Fruit fly (Drosophila melanogaster) whole organism, prepupa: Measurements from ENCODE around the gene lds.

Experiments
- Blimp-1 ChIP-seq: fragments of 200-800 bp; sonication (Bioruptor generic); optimal IDR thresholded peaks from 3 replicates; lab custom pipeline; 2017; ENCODE audit warnings: missing biosample characterization, missing genetic modification characterization, mild to moderate bottlenecking, moderate library complexity, missing genetic modification reagents
- CG10669 ChIP-seq: fragments of 200-800 bp; sonication (Bioruptor generic); optimal IDR thresholded peaks from 3 replicates; lab custom pipeline; 2018; ENCODE audit warnings: missing biosample characterization, mild to moderate bottlenecking, missing genetic modification characterization, moderate library complexity
- CG11762 ChIP-seq: fragments of 200-800 bp; sonication (Bioruptor generic); optimal IDR thresholded peaks from 3 replicates; lab custom pipeline; 2016; ENCODE audit warnings: missing biosample characterization, missing genetic modification characterization; ENCODE audit not compliant: insufficient read depth
- CG11902 ChIP-seq: fragments of 200-800 bp; sonication (Bioruptor generic); optimal IDR thresholded peaks from 3 replicates; lab custom pipeline; 2016; ENCODE audit warnings: missing biosample characterization, missing genetic modification characterization
- CG15336 ChIP-seq: fragments of 200-800 bp; sonication (Bioruptor generic); IDR thresholded peaks from 2 replicates; pipeline ENCODE4 v1.3.6; 2022; ENCODE audit warnings: missing biosample characterization, missing genetic modification characterization
- CG1621 ChIP-seq: fragments of 200-800 bp; sonication (Bioruptor generic); optimal IDR thresholded peaks from 3 replicates; lab custom pipeline; 2018; ENCODE audit warnings: missing biosample characterization, mild to moderate bottlenecking, missing genetic modification characterization
- CG31627 ChIP-seq: fragments of 200-800 bp; sonication (Bioruptor generic); optimal IDR thresholded peaks from 3 replicates; lab custom pipeline; 2016; ENCODE audit warnings: missing biosample characterization, missing genetic modification characterization
- CG3919 ChIP-seq: fragments of 200-800 bp; sonication (Bioruptor generic); optimal IDR thresholded peaks from 3 replicates; lab custom pipeline; 2016; ENCODE audit warnings: missing biosample characterization, missing genetic modification characterization
- CG4318 ChIP-seq: fragments of 200-800 bp; sonication (Bioruptor generic); optimal IDR thresholded peaks from 3 replicates; lab custom pipeline; 2017; ENCODE audit warnings: missing biosample characterization, mild to moderate bottlenecking, missing genetic modification characterization
- CG6163 ChIP-seq: fragments of 200-800 bp; sonication (Bioruptor generic); IDR thresholded peaks from 3 replicates; pipeline ENCODE4 v1.3.6; 2022; ENCODE audit warnings: missing biosample characterization, missing genetic modification characterization
- CG6792 ChIP-seq: fragments of 200-800 bp; sonication (Bioruptor generic); optimal IDR thresholded peaks from 3 replicates; lab custom pipeline; 2016; ENCODE audit warnings: missing biosample characterization, missing genetic modification characterization
- CG6808 ChIP-seq: fragments of 200-800 bp; sonication (Bioruptor generic); optimal IDR thresholded peaks from 3 replicates; lab custom pipeline; 2017; ENCODE audit warnings: missing biosample characterization, missing genetic modification characterization, mild to moderate bottlenecking, moderate library complexity, missing genetic modification reagents
- CG6854 ChIP-seq: fragments of 200-800 bp; sonication (Bioruptor generic); optimal IDR thresholded peaks from 2 replicates; lab custom pipeline; 2017; ENCODE audit warnings: missing biosample characterization, mild to moderate bottlenecking, missing genetic modification characterization
- CG8119 ChIP-seq: fragments of 200-800 bp; sonication (Bioruptor generic); IDR thresholded peaks from 3 replicates; pipeline ENCODE4 v1.3.6; 2022; ENCODE audit warnings: missing biosample characterization, missing genetic modification characterization
- CG8632 ChIP-seq: fragments of 200-800 bp; sonication (Bioruptor generic); optimal IDR thresholded peaks from 3 replicates; lab custom pipeline; 2016; ENCODE audit warnings: missing biosample characterization, missing genetic modification characterization
- CG9139 ChIP-seq: fragments of 200-800 bp; sonication (Bioruptor generic); optimal IDR thresholded peaks from 3 replicates; lab custom pipeline; 2017; ENCODE audit warnings: missing biosample characterization, mild to moderate bottlenecking, missing genetic modification characterization
- Eip78C ChIP-seq: fragments of 200-800 bp; sonication (Bioruptor generic); peaks from one replicate; lab custom pipeline; 2016; ENCODE audit warnings: missing biosample characterization, missing genetic modification characterization
- Eip93F ChIP-seq: fragments of 200-800 bp; sonication (Bioruptor generic); optimal IDR thresholded peaks from 2 replicates; lab custom pipeline; 2016; ENCODE audit warnings: missing biosample characterization, mild to moderate bottlenecking, missing genetic modification characterization
- Ets96B ChIP-seq: fragments of 200-800 bp; optimal IDR thresholded peaks from 2 replicates; lab custom pipeline; 2019; ENCODE audit warnings: missing biosample characterization, mild to moderate bottlenecking, missing genetic modification characterization, moderate library complexity
- Gug ChIP-seq: fragments of 200-800 bp; sonication (Bioruptor generic); IDR thresholded peaks from 2 replicates; pipeline ENCODE4 v1.3.6; 2022; ENCODE audit warnings: missing biosample characterization, missing genetic modification characterization
- Hr38 ChIP-seq: sonication (Bioruptor generic); optimal IDR thresholded peaks from 2 replicates; lab custom pipeline; 2016; ENCODE audit warnings: missing biosample characterization, missing genetic modification characterization
- Hr39 ChIP-seq: fragments of 200-800 bp; sonication (Bioruptor generic); optimal IDR thresholded peaks from 2 replicates; lab custom pipeline; 2016; ENCODE audit warnings: missing biosample characterization, missing genetic modification characterization
- Hr4 ChIP-seq: fragments of 200-800 bp; sonication (Bioruptor generic); optimal IDR thresholded peaks from 3 replicates; lab custom pipeline; 2016; ENCODE audit warnings: missing biosample characterization, missing genetic modification characterization
- Lpt ChIP-seq: fragments of 200-800 bp; sonication (Bioruptor generic); optimal IDR thresholded peaks from 3 replicates; lab custom pipeline; 2016; ENCODE audit warnings: missing biosample characterization, missing genetic modification characterization
- Met ChIP-seq: fragments of 200-800 bp; sonication (Bioruptor generic); optimal IDR thresholded peaks from 3 replicates; lab custom pipeline; 2016; ENCODE audit warnings: missing biosample characterization, missing genetic modification characterization
- OdsH ChIP-seq: fragments of 200-800 bp; sonication (Bioruptor generic); optimal IDR thresholded peaks from 3 replicates; lab custom pipeline; 2016; ENCODE audit warnings: missing biosample characterization, missing genetic modification characterization
- Smox ChIP-seq: fragments of 200-800 bp; sonication (Bioruptor generic); optimal IDR thresholded peaks from 3 replicates; lab custom pipeline; 2016; ENCODE audit warnings: missing biosample characterization, missing genetic modification characterization
- Sox102F ChIP-seq: fragments of 200-800 bp; sonication (Bioruptor generic); optimal IDR thresholded peaks from 2 replicates; lab custom pipeline; 2016; ENCODE audit warnings: missing biosample characterization, mild to moderate bottlenecking, missing genetic modification characterization
- Sox15 ChIP-seq: fragments of 200-800 bp; sonication (Bioruptor generic); optimal IDR thresholded peaks from 3 replicates; lab custom pipeline; 2016; ENCODE audit warnings: missing biosample characterization, missing genetic modification characterization
- acj6 ChIP-seq: fragments of 200-800 bp; sonication (Bioruptor generic); optimal IDR thresholded peaks from 3 replicates; lab custom pipeline; 2016; ENCODE audit warnings: missing biosample characterization, missing genetic modification characterization
- cyc ChIP-seq: fragments of 200-800 bp; sonication (Bioruptor generic); optimal IDR thresholded peaks from 3 replicates; lab custom pipeline; 2016; ENCODE audit warnings: missing biosample characterization, missing genetic modification characterization
- dac ChIP-seq: fragments of 200-800 bp; sonication (Bioruptor generic); optimal IDR thresholded peaks from 2 replicates; lab custom pipeline; 2017; ENCODE audit warnings: missing biosample characterization, mild to moderate bottlenecking, missing genetic modification characterization
- dsx ChIP-seq: fragments of 200-800 bp; optimal IDR thresholded peaks from 3 replicates; lab custom pipeline; 2019; ENCODE audit warnings: missing biosample characterization, mild to moderate bottlenecking, missing genetic modification characterization, moderate library complexity; ENCODE audit not compliant: poor library complexity, severe bottlenecking
- eg ChIP-seq: fragments of 200-800 bp; sonication (Bioruptor generic); IDR thresholded peaks from 3 replicates; pipeline ENCODE4 v1.3.6; 2022; ENCODE audit warnings: missing biosample characterization, missing genetic modification characterization
- esn ChIP-seq: fragments of 200-800 bp; sonication (Bioruptor generic); optimal IDR thresholded peaks from 2 replicates; lab custom pipeline; 2016; ENCODE audit warnings: missing biosample characterization, mild to moderate bottlenecking, missing genetic modification characterization, moderate library complexity
- fkh ChIP-seq: fragments of 200-800 bp; sonication (Bioruptor generic); optimal IDR thresholded peaks from 3 replicates; lab custom pipeline; 2017; ENCODE audit warnings: missing biosample characterization, mild to moderate bottlenecking, missing genetic modification characterization, moderate library complexity
- lz ChIP-seq: fragments of 200-800 bp; sonication (Bioruptor generic); optimal IDR thresholded peaks from 3 replicates; lab custom pipeline; 2016; ENCODE audit warnings: missing biosample characterization, missing genetic modification characterization
- net ChIP-seq: fragments of 200-800 bp; sonication (Bioruptor generic); optimal IDR thresholded peaks from 3 replicates; lab custom pipeline; 2016; ENCODE audit warnings: missing biosample characterization, missing genetic modification characterization
- pdm3 ChIP-seq: fragments of 200-800 bp; sonication (Bioruptor generic); optimal IDR thresholded peaks from 3 replicates; lab custom pipeline; 2016; ENCODE audit warnings: missing biosample characterization, missing genetic modification characterization
- salr ChIP-seq, 2 experiments: fragments of 200-800 bp; sonication (Bioruptor generic); optimal IDR thresholded peaks; 3 replicates each; lab custom pipeline; 2016 to 2018; ENCODE audit warnings: missing biosample characterization in 2 of 2, missing genetic modification characterization in 2 of 2, mild to moderate bottlenecking in 1 of 2
- ss ChIP-seq, 2 experiments: fragments of 200-800 bp; sonication (Bioruptor generic); optimal IDR thresholded peaks; 2 replicates in 1 of 2; 3 replicates in 1 of 2; lab custom pipeline; 2017 to 2018; ENCODE audit warnings: mild to moderate bottlenecking in 2 of 2, missing biosample characterization in 2 of 2, missing genetic modification characterization in 2 of 2, moderate library complexity in 1 of 2
- svp ChIP-seq: fragments of 200-800 bp; sonication (Bioruptor generic); peaks from one replicate; lab custom pipeline; 2016; ENCODE audit warnings: missing biosample characterization, missing genetic modification characterization
- topi ChIP-seq: fragments of 200-800 bp; sonication (Bioruptor generic); optimal IDR thresholded peaks from 3 replicates; lab custom pipeline; 2016; ENCODE audit warnings: missing biosample characterization, missing genetic modification characterization
- vri ChIP-seq: fragments of 200-800 bp; sonication (Bioruptor generic); optimal IDR thresholded peaks from 3 replicates; lab custom pipeline; 2016; ENCODE audit warnings: missing biosample characterization, mild to moderate bottlenecking, missing genetic modification characterization

lds gene

DNA sequence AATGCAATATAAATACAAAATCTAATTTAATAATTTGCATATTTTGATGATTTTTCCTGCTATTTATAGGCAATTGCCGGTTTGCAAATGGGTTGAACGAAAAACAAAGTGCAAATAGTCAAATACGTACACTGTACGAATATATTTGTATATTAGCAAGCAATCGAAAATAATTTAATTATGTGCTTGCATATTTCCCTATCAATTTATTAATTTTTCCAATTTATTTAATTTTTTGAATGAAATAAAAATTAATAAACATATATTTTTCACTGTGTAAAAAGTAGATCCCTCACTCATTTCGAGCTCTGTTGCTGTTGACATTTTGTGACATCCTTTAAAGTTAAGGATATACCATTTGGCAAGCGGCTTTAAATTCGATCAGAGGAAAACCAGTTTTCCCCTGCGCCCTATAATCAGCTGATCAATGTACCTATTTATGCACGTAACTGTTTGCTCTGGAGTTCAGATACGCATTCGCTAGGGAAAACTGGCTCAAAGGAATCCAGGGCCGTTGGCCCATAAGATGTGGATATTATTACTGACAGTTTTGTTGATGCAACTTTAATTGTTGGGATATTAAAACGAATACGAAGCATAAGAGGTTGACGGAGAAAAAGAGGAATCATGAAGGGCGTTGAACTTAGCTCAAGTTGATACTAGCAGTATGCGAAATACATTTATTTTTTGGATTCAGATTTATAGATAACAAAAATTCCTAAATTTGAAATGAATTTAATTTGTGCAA is 33.0 kb downstream of the lds start (continued):
- TF ChIP-seq CG11762 (no peak), CG6854 (GFP tag; lab: Kevin White, UChicago) (no peak), eg (GFP tag; lab: Robert Waterston, UW) (no peak), CG8119 (GFP tag; lab: Robert Waterston, UW) (0 out of 3 replicates have a peak, but pooled peaks have one; percentile 26), dac (GFP tag; lab: Kevin White, UChicago) (no peak), lz (GFP tag; lab: Kevin White, UChicago) (no peak), Smox (GFP tag; lab: Kevin White, UChicago) (no peak), Hr39 (GFP tag; lab: Kevin White, UChicago) (no peak), CG15336 (GFP tag; lab: Robert Waterston, UW) (peak; percentile 41; the same call in 1 of the 2 replicates), CG6163 (GFP tag; lab: Robert Waterston, UW) (0 out of 3 replicates have a peak, but pooled peaks have one; percentile 25), Met (GFP tag; lab: Kevin White, UChicago) (no peak), fkh (GFP tag; lab: Kevin White, UChicago) (no peak), Eip93F (GFP tag; lab: Kevin White, UChicago) (no peak), CG10669 (GFP tag; lab: Kevin White, UChicago) (peak; percentile 52), CG6792 (GFP tag; lab: Kevin White, UChicago) (no peak), Ets96B (tag; lab: Kevin White, UChicago) (peak; percentile 66), Blimp-1 (no peak), topi (GFP tag; lab: Kevin White, UChicago) (no peak)

dm6 chr3R:7954477-7954876 is 34.2 kb downstream of the lds start:
- TF ChIP-seq CG9139, result no peak
- peak; percentile 94 for TF ChIP-seq dsx (GFP tag; lab: Kevin White, UChicago)
- TF ChIP-seq CG11902 (GFP tag; lab: Kevin White, UChicago), result no peak
- no peak for TF ChIP-seq OdsH
- TF ChIP-seq svp (GFP tag; lab: Kevin White, UChicago), result no peak
- TF ChIP-seq Smox (GFP tag; lab: Kevin White, UChicago), result no peak
- no peak for TF ChIP-seq Hr38
- peak in 1 of 2 experiments; percentile 83 for TF ChIP-seq ss (GFP tag; optimal IDR thresholded peaks at IDR 0.05; lab: Kevin White, UChicago)
- TF ChIP-seq Sox102F (GFP tag; lab: Kevin White, UChicago), result peak; percentile 7
- no peak for TF ChIP-seq cyc (GFP tag; lab: Kevin White, UChicago)
- no peak for TF ChIP-seq Ets96B (tag; lab: Kevin White, UChicago)
- TF ChIP-seq CG6854 (GFP tag; lab: Kevin White, UChicago), result peak; percentile 11
- TF ChIP-seq pdm3 (GFP tag; lab: Kevin White, UChicago), result no peak
- no peak for TF ChIP-seq esn (GFP tag; lab: Kevin White, UChicago)
- no peak for TF ChIP-seq Gug
- TF ChIP-seq Hr4 (GFP tag; lab: Kevin White, UChicago), result no peak

- no peak for TF ChIP-seq esn (GFP tag; lab: Kevin White, UChicago)
- TF ChIP-seq lz (GFP tag; lab: Kevin White, UChicago), result no peak
- TF ChIP-seq cyc (GFP tag; lab: Kevin White, UChicago), result no peak
- TF ChIP-seq CG3919 (GFP tag; lab: Kevin White, UChicago), result no peak
- TF ChIP-seq CG1621 (tag; lab: Kevin White, UChicago), result no peak
- no peak for TF ChIP-seq Met (GFP tag; lab: Kevin White, UChicago)
- no peak for TF ChIP-seq salr (GFP tag; optimal IDR thresholded peaks at IDR 0.05; lab: Kevin White, UChicago)
- no peak for TF ChIP-seq Sox15 (GFP tag; lab: Kevin White, UChicago)
- TF ChIP-seq pdm3 (GFP tag; lab: Kevin White, UChicago), result no peak
- no peak for TF ChIP-seq acj6 (GFP tag; lab: Kevin White, UChicago)
- no peak for TF ChIP-seq Gug
- no peak for TF ChIP-seq CG6808 (GFP tag; lab: Kevin White, UChicago)
- no peak for TF ChIP-seq CG4318 (GFP tag; lab: Kevin White, UChicago)
- no peak for TF ChIP-seq CG15336 (GFP tag; lab: Robert Waterston, UW)
- no peak for TF ChIP-seq eg (GFP tag; lab: Robert Waterston, UW)
- no peak for TF ChIP-seq CG31627
- TF ChIP-seq CG8632, result no peak
- no peak for TF ChIP-seq Smox (GFP tag; lab: Kevin White, UChicago)
- TF ChIP-seq CG8119 (GFP tag; lab: Robert Waterston, UW), result no peak
- TF ChIP-seq vri, result no peak
- peak; percentile 25 for TF ChIP-seq Eip78C (GFP tag; lab: Kevin White, UChicago)
- no peak for TF ChIP-seq net
- TF ChIP-seq dsx (GFP tag; lab: Kevin White, UChicago), result peak; percentile 100
- no peak for TF ChIP-seq CG9139
- TF ChIP-seq ss (GFP tag; optimal IDR thresholded peaks at IDR 0.05; lab: Kevin White, UChicago), result no peak
- peak; percentile 1 for TF ChIP-seq Lpt
- TF ChIP-seq, all 60 proteins: peak for 3
These were observed 36.8 kb downstream of the lds start for dm6 chr3R:7957008-7957407.
